Worm (Caenorhabditis elegans): ENCODE measurements around the gene thoc-1.

ce11 chrII:751850-752249 is 49.9 kb downstream of the thoc-1 start:
- no peak for TF ChIP-seq flt-1 (GFP tag; IDR thresholded peaks at IDR 0.05)
- TF ChIP-seq klf-2 (GFP tag; conservative IDR thresholded peaks at IDR 0.05): no peak
- TF ChIP-seq cog-1 (tag; optimal IDR thresholded peaks at IDR 0.05): no peak
- TF ChIP-seq ref-1 (GFP tag; conservative IDR thresholded peaks at IDR 0.05): no peak
- no peak for TF ChIP-seq tab-1 (GFP tag; IDR thresholded peaks at IDR 0.05)
- TF ChIP-seq ztf-29 (GFP tag; IDR thresholded peaks at IDR 0.05): no peak
- TF ChIP-seq med-1 (GFP tag; optimal IDR thresholded peaks at IDR 0.05; ENCODE audit: insufficient read depth): no peak
- TF ChIP-seq ztf-23 (GFP tag; IDR thresholded peaks at IDR 0.05): no peak
